Fruit fly (Drosophila melanogaster) whole organism, prepupa: ENCODE measurements around the gene CG3823.

Experiments
- Blimp-1 ChIP-seq: fragments of 200-800 bp; sonication (Bioruptor generic); optimal IDR thresholded peaks from 3 replicates; lab custom pipeline; 2017; ENCODE audit warnings: missing biosample characterization, missing genetic modification characterization, mild to moderate bottlenecking, moderate library complexity, missing genetic modification reagents
- CG10631 ChIP-seq: fragments of 200-800 bp; sonication (Bioruptor generic); optimal IDR thresholded peaks from 2 replicates; lab custom pipeline; 2016; ENCODE audit warnings: missing biosample characterization, missing genetic modification characterization
- CG15336 ChIP-seq: fragments of 200-800 bp; sonication (Bioruptor generic); IDR thresholded peaks from 2 replicates; pipeline ENCODE4 v1.3.6; 2022; ENCODE audit warnings: missing biosample characterization, missing genetic modification characterization
- CG34406 ChIP-seq: fragments of 200-800 bp; sonication (Bioruptor generic); optimal IDR thresholded peaks from 3 replicates; lab custom pipeline; 2016; ENCODE audit warnings: missing biosample characterization, missing genetic modification characterization
- CG3919 ChIP-seq: fragments of 200-800 bp; sonication (Bioruptor generic); optimal IDR thresholded peaks from 3 replicates; lab custom pipeline; 2016; ENCODE audit warnings: missing biosample characterization, missing genetic modification characterization
- CG6808 ChIP-seq: fragments of 200-800 bp; sonication (Bioruptor generic); optimal IDR thresholded peaks from 3 replicates; lab custom pipeline; 2017; ENCODE audit warnings: missing biosample characterization, missing genetic modification characterization, mild to moderate bottlenecking, moderate library complexity, missing genetic modification reagents
- Gug ChIP-seq: fragments of 200-800 bp; sonication (Bioruptor generic); IDR thresholded peaks from 2 replicates; pipeline ENCODE4 v1.3.6; 2022; ENCODE audit warnings: missing biosample characterization, missing genetic modification characterization
- Hr39 ChIP-seq: fragments of 200-800 bp; sonication (Bioruptor generic); optimal IDR thresholded peaks from 2 replicates; lab custom pipeline; 2016; ENCODE audit warnings: missing biosample characterization, missing genetic modification characterization
- Lpt ChIP-seq: fragments of 200-800 bp; sonication (Bioruptor generic); optimal IDR thresholded peaks from 3 replicates; lab custom pipeline; 2016; ENCODE audit warnings: missing biosample characterization, missing genetic modification characterization
- OdsH ChIP-seq: fragments of 200-800 bp; sonication (Bioruptor generic); optimal IDR thresholded peaks from 3 replicates; lab custom pipeline; 2016; ENCODE audit warnings: missing biosample characterization, missing genetic modification characterization
- acj6 ChIP-seq: fragments of 200-800 bp; sonication (Bioruptor generic); optimal IDR thresholded peaks from 3 replicates; lab custom pipeline; 2016; ENCODE audit warnings: missing biosample characterization, missing genetic modification characterization
- lz ChIP-seq: fragments of 200-800 bp; sonication (Bioruptor generic); optimal IDR thresholded peaks from 3 replicates; lab custom pipeline; 2016; ENCODE audit warnings: missing biosample characterization, missing genetic modification characterization
- svp ChIP-seq: fragments of 200-800 bp; sonication (Bioruptor generic); peaks from one replicate; lab custom pipeline; 2016; ENCODE audit warnings: missing biosample characterization, missing genetic modification characterization

- TF ChIP-seq Gug (GFP tag; lab: Robert Waterston, UW): no peak
- TF ChIP-seq Lpt (GFP tag; lab: Kevin White, UChicago): peak; percentile 12
- peak; percentile 9 for TF ChIP-seq acj6 (GFP tag; lab: Kevin White, UChicago)
- TF ChIP-seq CG34406: no peak
- peak; percentile 60 for TF ChIP-seq svp
- no peak for TF ChIP-seq OdsH
- 0 out of 2 replicates have a peak, but pooled peaks have one; percentile 20 for TF ChIP-seq CG15336 (GFP tag; lab: Robert Waterston, UW)
- no peak for TF ChIP-seq Blimp-1
- peak; percentile 19 for TF ChIP-seq CG10631 (GFP tag; lab: Kevin White, UChicago)
- no peak for TF ChIP-seq CG6808 (GFP tag; lab: Kevin White, UChicago)
- TF ChIP-seq lz: no peak
- peak; percentile 35 for TF ChIP-seq CG3919
- no peak for TF ChIP-seq Hr39 (GFP tag; lab: Kevin White, UChicago)
Observed at dm6 chrX:6351917-6352768, 48.4 kb downstream of the CG3823 start.
